Worm (Caenorhabditis elegans) whole organism, L2 larva: Measurements from ENCODE around the gene F54F7.10.

ENCODE experiments used
- nhr-11 ChIP-seq: fragments of 150-350 bp; optimal IDR thresholded peaks from 2 replicates; lab custom pipeline; 2014; ENCODE audit warnings: missing biosample characterization, missing genetic modification characterization
- ztf-4 ChIP-seq: fragments of 150-350 bp; optimal IDR thresholded peaks from 2 replicates; lab custom pipeline; 2014; ENCODE audit warnings: missing biosample characterization, missing genetic modification characterization

- TF ChIP-seq ztf-4 (no peak), nhr-11 (no peak)
Observed at ce11 chrX:11826892-11827291, 36.5 kb upstream of the F54F7.10 start.
